Fruit fly (Drosophila melanogaster) whole organism, embryonic: ENCODE results near the gene CG5986.

Source experiments
- Atf6 ChIP-seq: fragments of 200-800 bp; sonication (Bioruptor generic); IDR thresholded peaks from 2 replicates; pipeline ENCODE4 v1.3.6; 2022; ENCODE audit warnings: missing biosample characterization, missing genetic modification characterization
- B-H1 ChIP-seq: fragments of 200-800 bp; sonication (Bioruptor generic); IDR thresholded peaks from 3 replicates; pipeline ENCODE4 v1.3.6; 2022; ENCODE audit warnings: missing biosample characterization, missing genetic modification characterization
- CG11398 ChIP-seq: fragments of 200-800 bp; sonication (Bioruptor generic); optimal IDR thresholded peaks from 2 replicates; lab custom pipeline; 2016; ENCODE audit warnings: missing biosample characterization, missing genetic modification characterization
- CG11560 ChIP-seq: fragments of 200-800 bp; sonication (Bioruptor generic); IDR thresholded peaks from 3 replicates; pipeline ENCODE4 v1.3.6; 2022; ENCODE audit warnings: missing biosample characterization, missing genetic modification characterization
- CG12104 ChIP-seq: fragments of 200-800 bp; sonication (Bioruptor generic); optimal IDR thresholded peaks from 3 replicates; lab custom pipeline; 2016; ENCODE audit warnings: missing biosample characterization, missing genetic modification characterization
- CG13775 ChIP-seq: fragments of 200-800 bp; sonication (Bioruptor generic); optimal IDR thresholded peaks from 3 replicates; lab custom pipeline; 2017; ENCODE audit warnings: missing biosample characterization, mild to moderate bottlenecking, missing genetic modification characterization
- CG15601 ChIP-seq: fragments of 200-800 bp; sonication (Bioruptor generic); optimal IDR thresholded peaks from 3 replicates; lab custom pipeline; 2019; ENCODE audit warnings: missing biosample characterization, mild to moderate bottlenecking, missing genetic modification characterization, moderate library complexity
- CG16815 ChIP-seq: fragments of 200-800 bp; sonication (Bioruptor generic); optimal IDR thresholded peaks from 3 replicates; lab custom pipeline; 2017; ENCODE audit warnings: missing biosample characterization, mild to moderate bottlenecking, missing genetic modification characterization
- CG1792 ChIP-seq: fragments of 200-800 bp; sonication (Bioruptor generic); optimal IDR thresholded peaks from 2 replicates; lab custom pipeline; 2016; ENCODE audit warnings: missing biosample characterization, missing genetic modification characterization
- CG18011 ChIP-seq: fragments of 200-800 bp; sonication (Bioruptor generic); optimal IDR thresholded peaks from 2 replicates; lab custom pipeline; 2017; ENCODE audit warnings: missing biosample characterization, missing genetic modification characterization, mild to moderate bottlenecking, moderate library complexity, missing genotype
- CG2129 ChIP-seq: fragments of 200-800 bp; sonication (Bioruptor generic); IDR thresholded peaks from 2 replicates; pipeline ENCODE4 v1.3.6; 2022; ENCODE audit warnings: missing biosample characterization, missing genetic modification characterization; ENCODE audit not compliant: partially characterized antibody
- CG2199 ChIP-seq: fragments of 200-800 bp; sonication (Bioruptor generic); IDR thresholded peaks from 3 replicates; pipeline ENCODE4 v1.3.6; 2022; ENCODE audit warnings: missing biosample characterization, missing genetic modification characterization
- CG2712 ChIP-seq: fragments of 200-800 bp; optimal IDR thresholded peaks from 3 replicates; lab custom pipeline; 2019; ENCODE audit warnings: missing biosample characterization, mild to moderate bottlenecking, missing genetic modification characterization, moderate library complexity
- CG6254 ChIP-seq: fragments of 200-800 bp; sonication (Bioruptor generic); optimal IDR thresholded peaks from 3 replicates; lab custom pipeline; 2017; ENCODE audit warnings: mild to moderate bottlenecking, missing biosample characterization, missing genetic modification reagents, missing genetic modification characterization
- CG6272 ChIP-seq: fragments of 200-800 bp; sonication (Bioruptor generic); IDR thresholded peaks from 2 replicates; pipeline ENCODE4 v1.3.6; 2022; ENCODE audit warnings: missing biosample characterization, missing genetic modification characterization
- CG6765 ChIP-seq: fragments of 200-800 bp; sonication (Bioruptor generic); optimal IDR thresholded peaks from 3 replicates; lab custom pipeline; 2017; ENCODE audit warnings: missing biosample characterization, mild to moderate bottlenecking, missing genetic modification characterization
- CG7372 ChIP-seq: fragments of 200-800 bp; sonication (Bioruptor generic); IDR thresholded peaks from 2 replicates; pipeline ENCODE4 v1.3.6; 2022; ENCODE audit warnings: missing biosample characterization, missing genetic modification characterization
- CG9727 ChIP-seq: fragments of 200-800 bp; sonication (Bioruptor generic); optimal IDR thresholded peaks from 3 replicates; lab custom pipeline; 2017; ENCODE audit warnings: missing biosample characterization, mild to moderate bottlenecking, missing genetic modification characterization
- Camta ChIP-seq: fragments of 200-800 bp; sonication (Bioruptor generic); optimal IDR thresholded peaks from 2 replicates; lab custom pipeline; 2016; ENCODE audit warnings: missing biosample characterization, missing genetic modification characterization
- E2f1 ChIP-seq: fragments of 200-800 bp; sonication (Bioruptor generic); IDR thresholded peaks from 2 replicates; pipeline ENCODE4 v1.3.6; 2022; ENCODE audit warnings: missing biosample characterization, missing genetic modification characterization
- Eip74EF ChIP-seq, 2 experiments: fragments of 200-800 bp in 1 of 2; fragments of >200 bp in 1 of 2; sonication (Bioruptor generic) in 1 of 2; optimal IDR thresholded peaks; 2 replicates each; lab custom pipeline; 2017 to 2019; ENCODE audit warnings: missing biosample characterization in 2 of 2, missing genetic modification characterization in 2 of 2, mild to moderate bottlenecking in 1 of 2, moderate library complexity in 1 of 2
- Hr3 ChIP-seq: fragments of 200-800 bp; sonication (Bioruptor generic); optimal IDR thresholded peaks from 3 replicates; lab custom pipeline; 2016; ENCODE audit warnings: missing biosample characterization, missing genetic modification characterization
- Hr51 ChIP-seq, 2 experiments: fragments of 200-800 bp; sonication (Bioruptor generic); optimal IDR thresholded peaks; 2 replicates in 1 of 2; 3 replicates in 1 of 2; lab custom pipeline; 2016 to 2018; ENCODE audit warnings: missing biosample characterization in 2 of 2, missing genetic modification characterization in 2 of 2, mild to moderate bottlenecking in 1 of 2, moderate library complexity in 1 of 2
- Mad ChIP-seq: fragments of 200-800 bp; sonication (Bioruptor generic); optimal IDR thresholded peaks from 2 replicates; lab custom pipeline; 2016; ENCODE audit warnings: missing biosample characterization, missing genetic modification characterization
- NFAT ChIP-seq: fragments of 200-800 bp; sonication (Bioruptor generic); IDR thresholded peaks from 2 replicates; pipeline ENCODE4 v1.3.6; 2022; ENCODE audit warnings: missing biosample characterization, missing genetic modification characterization
- NK7.1 ChIP-seq: fragments of 200-800 bp; sonication (Bioruptor generic); optimal IDR thresholded peaks from 3 replicates; lab custom pipeline; 2016; ENCODE audit warnings: missing biosample characterization, missing genetic modification characterization
- Taf1 ChIP-seq: fragments of 200-800 bp; sonication (Bioruptor generic); IDR thresholded peaks from 2 replicates; pipeline ENCODE4 v1.3.6; 2022; ENCODE audit warnings: missing biosample characterization, missing genetic modification characterization
- Usf ChIP-seq: fragments of 200-800 bp; sonication (Bioruptor generic); optimal IDR thresholded peaks from 2 replicates; lab custom pipeline; 2017; ENCODE audit warnings: missing genotype, missing biosample characterization, missing genetic modification characterization
- Xrp1 ChIP-seq: fragments of 200-800 bp; sonication (Bioruptor generic); IDR thresholded peaks from 2 replicates; pipeline ENCODE4 v1.3.6; 2022; ENCODE audit warnings: missing biosample characterization, missing genetic modification characterization
- ash1 ChIP-seq: fragments of 200-800 bp; sonication (Bioruptor generic); optimal IDR thresholded peaks from 2 replicates; lab custom pipeline; 2018; ENCODE audit warnings: missing biosample characterization, mild to moderate bottlenecking, missing genetic modification characterization
- ato ChIP-seq: fragments of 200-800 bp; sonication (Bioruptor generic); IDR thresholded peaks from 2 replicates; pipeline ENCODE4 v1.3.6; 2022; ENCODE audit warnings: missing biosample characterization, missing genetic modification characterization; ENCODE audit not compliant: partially characterized antibody
- btn ChIP-seq: fragments of 200-800 bp; sonication (Bioruptor generic); optimal IDR thresholded peaks from 2 replicates; lab custom pipeline; 2016; ENCODE audit warnings: missing biosample characterization, missing genetic modification characterization
- cad ChIP-seq: fragments of >200 bp; optimal IDR thresholded peaks from 2 replicates; lab custom pipeline; 2017; ENCODE audit warnings: missing biosample characterization, missing genetic modification characterization
- cas ChIP-seq: fragments of 200-800 bp; sonication (Bioruptor generic); IDR thresholded peaks from 2 replicates; pipeline ENCODE4 v1.3.6; 2022; ENCODE audit warnings: missing biosample characterization, missing genetic modification characterization
- dm ChIP-seq: fragments of 200-800 bp; sonication (Bioruptor generic); optimal IDR thresholded peaks from 3 replicates; lab custom pipeline; 2016; ENCODE audit warnings: missing biosample characterization, missing genetic modification characterization
- emc ChIP-seq: fragments of 200-800 bp; sonication (Bioruptor generic); optimal IDR thresholded peaks from 2 replicates; lab custom pipeline; 2016; ENCODE audit warnings: missing biosample characterization, missing genetic modification characterization
- en ChIP-seq: fragments of 200-800 bp; sonication (Bioruptor generic); optimal IDR thresholded peaks from 2 replicates; lab custom pipeline; 2016; ENCODE audit warnings: missing biosample characterization, missing genetic modification characterization
- exex ChIP-seq: fragments of 200-800 bp; sonication (Bioruptor generic); optimal IDR thresholded peaks from 4 replicates; lab custom pipeline; 2018; ENCODE audit warnings: missing biosample characterization, mild to moderate bottlenecking, missing genetic modification characterization, moderate library complexity
- ftz-f1 ChIP-seq: fragments of 200-800 bp; sonication (Bioruptor generic); optimal IDR thresholded peaks from 2 replicates; lab custom pipeline; 2016; ENCODE audit warnings: missing biosample characterization, missing genetic modification characterization
- kni ChIP-seq: fragments of 200-800 bp; sonication (Bioruptor generic); optimal IDR thresholded peaks from 3 replicates; lab custom pipeline; 2017; ENCODE audit warnings: mild to moderate bottlenecking, missing biosample characterization, missing genetic modification reagents, missing genetic modification characterization
- lab ChIP-seq: fragments of 200-800 bp; sonication (Bioruptor generic); optimal IDR thresholded peaks from 3 replicates; lab custom pipeline; 2017; ENCODE audit warnings: missing biosample characterization, missing genetic modification characterization, mild to moderate bottlenecking, moderate library complexity, missing genetic modification reagents
- luna ChIP-seq: fragments of 200-800 bp; sonication (Bioruptor generic); optimal IDR thresholded peaks from 2 replicates; lab custom pipeline; 2016; ENCODE audit warnings: missing biosample characterization, missing genetic modification characterization
- oc ChIP-seq: fragments of 200-800 bp; sonication (Bioruptor generic); optimal IDR thresholded peaks from 2 replicates; lab custom pipeline; 2018; ENCODE audit warnings: missing biosample characterization, mild to moderate bottlenecking, missing genetic modification characterization, moderate library complexity
- peb ChIP-seq: fragments of 200-800 bp; sonication (Bioruptor generic); IDR thresholded peaks from 2 replicates; pipeline ENCODE4 v1.3.6; 2022; ENCODE audit warnings: missing biosample characterization, missing genetic modification characterization
- prd ChIP-seq, 3 experiments: fragments of >200 bp in 2 of 3; fragments of 200-800 bp in 1 of 3; sonication (Bioruptor generic) in 1 of 3; optimal IDR thresholded peaks in 2 of 3; IDR thresholded peaks in 1 of 3; 2 replicates in 2 of 3; 3 replicates in 1 of 3; pipeline versions ENCODE4 v1.3.6 to Lab custom; 2017 to 2022; ENCODE audit warnings: missing biosample characterization in 1 of 3, missing genetic modification characterization in 1 of 3
- sd ChIP-seq: fragments of 200-800 bp; sonication (Bioruptor generic); optimal IDR thresholded peaks from 3 replicates; lab custom pipeline; 2018; ENCODE audit warnings: missing biosample characterization, mild to moderate bottlenecking, missing genetic modification characterization, moderate library complexity
- slp2 ChIP-seq: fragments of 200-800 bp; sonication (Bioruptor generic); optimal IDR thresholded peaks from 2 replicates; lab custom pipeline; 2016; ENCODE audit warnings: missing biosample characterization, missing genetic modification characterization
- sr ChIP-seq: fragments of 200-800 bp; sonication (Bioruptor generic); IDR thresholded peaks from 3 replicates; pipeline ENCODE4 v1.3.6; 2022; ENCODE audit warnings: missing biosample characterization, missing genetic modification characterization
- tin ChIP-seq: fragments of 200-800 bp; sonication (Bioruptor generic); optimal IDR thresholded peaks from 3 replicates; lab custom pipeline; 2016; ENCODE audit warnings: missing biosample characterization, missing genetic modification characterization
- trem ChIP-seq: fragments of 200-800 bp; optimal IDR thresholded peaks from 3 replicates; lab custom pipeline; 2019; ENCODE audit warnings: missing biosample characterization, mild to moderate bottlenecking, missing genetic modification characterization, moderate library complexity

The CG5986 gene

dm6 chr3R:24058041-24058440 lies 10.5 kb downstream of the CG5986 start, which contains the start of gene SMC1 (continued):
- TF ChIP-seq CG9727 (GFP tag; lab: Kevin White, UChicago) = no peak
- TF ChIP-seq NFAT (GFP tag; lab: Robert Waterston, UW) = no peak; the same call in 1 of the 2 replicates
- peak; percentile 23 for TF ChIP-seq Mad (GFP tag; lab: Kevin White, UChicago)
- TF ChIP-seq slp2 (GFP tag; lab: Kevin White, UChicago) = peak; percentile 18
- no peak for TF ChIP-seq btn (GFP tag; lab: Kevin White, UChicago)
- peak; percentile 41; the same call in 1 of the 3 replicates for TF ChIP-seq CG2199 (GFP tag; lab: Robert Waterston, UW)
- no peak for TF ChIP-seq Camta (GFP tag; lab: Kevin White, UChicago)
- TF ChIP-seq sd (tag; lab: Kevin White, UChicago) = no peak
- TF ChIP-seq peb (GFP tag; lab: Robert Waterston, UW) = no peak
- TF ChIP-seq Hr3 (GFP tag; lab: Kevin White, UChicago) = no peak
- TF ChIP-seq Hr51 (GFP tag; optimal IDR thresholded peaks at IDR 0.05; lab: Kevin White, UChicago) = no peak
- TF ChIP-seq tin (GFP tag; lab: Kevin White, UChicago) = peak; percentile 13
- TF ChIP-seq CG6765 (GFP tag; lab: Kevin White, UChicago) = peak; percentile 20
- TF ChIP-seq ash1 (GFP tag; lab: Kevin White, UChicago) = no peak
- TF ChIP-seq luna = peak; percentile 13
- TF ChIP-seq dm (GFP tag; lab: Kevin White, UChicago) = peak; percentile 41
- peak; percentile 88 for TF ChIP-seq trem
- peak; percentile 98 for TF ChIP-seq CG2129 (GFP tag; lab: Robert Waterston, UW)
- no peak for TF ChIP-seq CG12104
- TF ChIP-seq CG6254 = peak; percentile 0
- TF ChIP-seq Taf1 (GFP tag; lab: Robert Waterston, UW) = no peak
- TF ChIP-seq CG13775 (GFP tag; lab: Kevin White, UChicago) = peak; percentile 18
- 0 out of 2 replicates have a peak, but pooled peaks have one; percentile 39 for TF ChIP-seq cas (GFP tag; lab: Robert Waterston, UW)
- no peak for TF ChIP-seq sr
- TF ChIP-seq Atf6 (GFP tag; lab: Robert Waterston, UW) = peak; percentile 38; the same call in 1 of the 2 replicates
- TF ChIP-seq CG6272 (GFP tag; lab: Robert Waterston, UW) = no peak; the same call in 1 of the 2 replicates
- no peak for TF ChIP-seq CG1792 (GFP tag; lab: Kevin White, UChicago)
- peak; percentile 14 for TF ChIP-seq CG15601 (tag; lab: Kevin White, UChicago)
- no peak for TF ChIP-seq exex (tag; lab: Kevin White, UChicago)
- TF ChIP-seq Xrp1 (GFP tag; lab: Robert Waterston, UW) = peak; percentile 31; the same call in 1 of the 2 replicates
- no peak for TF ChIP-seq Eip74EF (GFP tag; optimal IDR thresholded peaks at IDR 0.05; lab: Kevin White, UChicago)
- TF ChIP-seq emc (GFP tag; lab: Kevin White, UChicago) = no peak
- no peak for TF ChIP-seq CG16815 (GFP tag; lab: Kevin White, UChicago)
- TF ChIP-seq CG7372 (GFP tag; lab: Robert Waterston, UW) = peak; percentile 33; the same call in 1 of the 2 replicates
- peak; percentile 37; the same call in 1 of the 2 replicates for TF ChIP-seq E2f1 (GFP tag; lab: Robert Waterston, UW)
- no peak for TF ChIP-seq kni (GFP tag; lab: Kevin White, UChicago)
- no peak for TF ChIP-seq prd (optimal IDR thresholded peaks at IDR 0.05; lab: Kevin White, UChicago)
- TF ChIP-seq prd (GFP tag; IDR thresholded peaks at IDR 0.05; lab: Robert Waterston, UW) = no peak
- TF ChIP-seq NK7.1 (GFP tag; lab: Kevin White, UChicago) = no peak
- TF ChIP-seq cad (GFP tag; lab: Kevin White, UChicago) = no peak
- no peak for TF ChIP-seq en (GFP tag; lab: Kevin White, UChicago)
- TF ChIP-seq Usf (GFP tag; lab: Kevin White, UChicago) = no peak
- TF ChIP-seq B-H1 (GFP tag; lab: Robert Waterston, UW) = no peak
- TF ChIP-seq CG2712 (tag; lab: Kevin White, UChicago) = peak; percentile 65
- no peak for TF ChIP-seq CG11398 (GFP tag; lab: Kevin White, UChicago)
- TF ChIP-seq oc (tag; lab: Kevin White, UChicago) = no peak
- no peak for TF ChIP-seq lab
- TF ChIP-seq CG18011 (GFP tag; lab: Kevin White, UChicago) = no peak
- peak; percentile 12 for TF ChIP-seq ftz-f1
- peak; percentile 19; the same call in 1 of the 3 replicates for TF ChIP-seq CG11560
- peak; percentile 99 for TF ChIP-seq ato (GFP tag; lab: Robert Waterston, UW)
